Worm (Caenorhabditis elegans) whole organism, late embryonic: ENCODE measurements around the gene hal-3.

ENCODE experiments used
- ceh-18 ChIP-seq: sonication (generic microtip); optimal IDR thresholded peaks from 2 replicates; lab custom pipeline; 2016; ENCODE audit warnings: missing genetic modification characterization, missing compliant biosample characterization
- ceh-34 ChIP-seq: sonication (generic microtip); optimal IDR thresholded peaks from 2 replicates; lab custom pipeline; 2016; ENCODE audit warnings: mild to moderate bottlenecking, missing genetic modification characterization, missing compliant biosample characterization
- fkh-10 ChIP-seq: fragments of 150-350 bp; optimal IDR thresholded peaks from 2 replicates; lab custom pipeline; 2014; ENCODE audit warnings: missing biosample characterization, missing genetic modification reagents, missing genetic modification characterization
- lim-6 ChIP-seq: sonication (generic microtip); optimal IDR thresholded peaks from 2 replicates; lab custom pipeline; 2016; ENCODE audit warnings: missing genetic modification characterization, missing compliant biosample characterization
- unc-3 ChIP-seq, 2 experiments: fragments of 200-800 bp in 1 of 2; sonication (Bioruptor generic) in 1 of 2; sonication (generic microtip) in 1 of 2; conservative IDR thresholded peaks in 1 of 2; optimal IDR thresholded peaks in 1 of 2; 2 replicates each; pipeline versions ENCODE4 v1.3.6 to Lab custom; 2016 to 2022; ENCODE audit warnings: missing compliant biosample characterization in 2 of 2, missing genetic modification characterization in 2 of 2, missing genetic modification reagents in 1 of 2
- unc-86 ChIP-seq: sonication (generic microtip); optimal IDR thresholded peaks from 2 replicates; lab custom pipeline; 2016; ENCODE audit warnings: missing genetic modification characterization, missing compliant biosample characterization

ce11 chrII:9591071-9591470 is 25.9 kb downstream of the hal-3 start, which contains the start of the genes E02H1.1 and tag-124:
- TF ChIP-seq ceh-18 (tag; lab: Kevin White, UChicago) (no peak), lim-6 (no peak), unc-86 (tag; lab: Kevin White, UChicago) (no peak), ceh-34 (peak; percentile 18), fkh-10 (GFP tag; lab: Kevin White, UChicago) (no peak), unc-3 (GFP tag; conservative IDR thresholded peaks at IDR 0.05; lab: Robert Waterston, UW) (no peak), unc-3 (tag; optimal IDR thresholded peaks at IDR 0.05; lab: Kevin White, UChicago) (no peak)
